Worm (Caenorhabditis elegans) whole organism, late embryonic: ENCODE measurements around the gene W06A11.1.

Experiments used
- ama-1 ChIP-seq: fragments of 150-350 bp; optimal IDR thresholded peaks from 2 replicates; lab custom pipeline; 2014
- ceh-24 ChIP-seq: sonication (generic microtip); optimal IDR thresholded peaks from 2 replicates; lab custom pipeline; 2016; ENCODE audit warnings: mild to moderate bottlenecking, missing genetic modification characterization, missing compliant biosample characterization
- ceh-48 ChIP-seq: sonication (generic microtip); optimal IDR thresholded peaks from 2 replicates; lab custom pipeline; 2016; ENCODE audit warnings: missing genetic modification characterization, inconsistent platforms, missing compliant biosample characterization
- dve-1 ChIP-seq: sonication (generic microtip); optimal IDR thresholded peaks from 2 replicates; lab custom pipeline; 2017; ENCODE audit warnings: antibody characterized with exemption, mild to moderate bottlenecking, missing genetic modification characterization, missing compliant biosample characterization

ce11 chrII:4063997-4064396 is 3.4 kb upstream of the W06A11.1 start, which contains the start of gene fbxb-118:
- no peak for TF ChIP-seq ama-1
- no peak for TF ChIP-seq ceh-24
- no peak for TF ChIP-seq ceh-48 (tag; lab: Kevin White, UChicago)
- no peak for TF ChIP-seq dve-1 (tag; lab: Kevin White, UChicago)
